Fruit fly (Drosophila melanogaster) S2 (cell line): ENCODE measurements around the gene pug.

Source experiments
- CG8478 ChIP-seq: fragments of >200 bp; optimal IDR thresholded peaks from 2 replicates; lab custom pipeline; 2018
- CTCF ChIP-seq, 2 experiments: fragments of >200 bp; optimal IDR thresholded peaks; 2 replicates each; lab custom pipeline; 2018

- no peak for TF ChIP-seq CG8478
- no peak for TF ChIP-seq CTCF (optimal IDR thresholded peaks at IDR 0.05; lab: Kevin White, UChicago)
Measured at dm6 chr3R:10672680-10673079, 23.7 kb upstream of the pug start.
